Fruit fly (Drosophila melanogaster) whole organism, embryonic: ENCODE data around the gene CG31832.

Source experiments
- CG13287 ChIP-seq: fragments of 200-800 bp; sonication (Bioruptor generic); IDR thresholded peaks from 2 replicates; pipeline ENCODE4 v1.3.6; 2022; ENCODE audit warnings: missing biosample characterization, missing genetic modification characterization; ENCODE audit not compliant: partially characterized antibody
- CG13296 ChIP-seq: fragments of 200-800 bp; sonication (Bioruptor generic); optimal IDR thresholded peaks from 3 replicates; lab custom pipeline; 2018; ENCODE audit warnings: missing biosample characterization, mild to moderate bottlenecking, missing genetic modification characterization
- CG13894 ChIP-seq: fragments of 200-800 bp; sonication (Bioruptor generic); optimal IDR thresholded peaks from 3 replicates; lab custom pipeline; 2018; ENCODE audit warnings: missing biosample characterization, mild to moderate bottlenecking, missing genetic modification characterization, moderate library complexity
- CG14050 ChIP-seq: fragments of 200-800 bp; sonication (Bioruptor generic); IDR thresholded peaks from 3 replicates; pipeline ENCODE4 v1.3.6; 2022; ENCODE audit warnings: missing biosample characterization, missing genetic modification characterization
- CG15601 ChIP-seq: fragments of 200-800 bp; sonication (Bioruptor generic); optimal IDR thresholded peaks from 3 replicates; lab custom pipeline; 2019; ENCODE audit warnings: missing biosample characterization, mild to moderate bottlenecking, missing genetic modification characterization, moderate library complexity
- CG16815 ChIP-seq: fragments of 200-800 bp; sonication (Bioruptor generic); optimal IDR thresholded peaks from 3 replicates; lab custom pipeline; 2017; ENCODE audit warnings: missing biosample characterization, mild to moderate bottlenecking, missing genetic modification characterization
- CG18476 ChIP-seq: fragments of 200-800 bp; sonication (Bioruptor generic); optimal IDR thresholded peaks from 2 replicates; lab custom pipeline; 2016; ENCODE audit warnings: missing biosample characterization, mild to moderate bottlenecking, missing genetic modification characterization
- CG2116 ChIP-seq: fragments of 200-800 bp; sonication (Bioruptor generic); optimal IDR thresholded peaks from 3 replicates; lab custom pipeline; 2018; ENCODE audit warnings: missing biosample characterization, mild to moderate bottlenecking, missing genetic modification characterization
- CG31388 ChIP-seq: fragments of 200-800 bp; sonication (Bioruptor generic); optimal IDR thresholded peaks from 2 replicates; lab custom pipeline; 2016; ENCODE audit warnings: missing biosample characterization, missing genetic modification characterization
- CG6175 ChIP-seq: fragments of 200-800 bp; sonication (Bioruptor generic); IDR thresholded peaks from 3 replicates; pipeline ENCODE4 v1.3.6; 2022; ENCODE audit warnings: missing biosample characterization, missing genetic modification characterization
- CG7745 ChIP-seq: fragments of 200-800 bp; sonication (Bioruptor generic); optimal IDR thresholded peaks from 2 replicates; lab custom pipeline; 2018; ENCODE audit warnings: missing biosample characterization, mild to moderate bottlenecking, missing genetic modification characterization, moderate library complexity
- CG7963 ChIP-seq: fragments of 200-800 bp; sonication (Bioruptor generic); IDR thresholded peaks from 3 replicates; pipeline ENCODE4 v1.3.6; 2022; ENCODE audit warnings: missing biosample characterization, missing genetic modification characterization; ENCODE audit not compliant: partially characterized antibody
- CG8388 ChIP-seq: fragments of 200-800 bp; sonication (Bioruptor generic); optimal IDR thresholded peaks from 2 replicates; lab custom pipeline; 2019; ENCODE audit warnings: missing biosample characterization, mild to moderate bottlenecking, missing genetic modification characterization, moderate library complexity
- CG9817 ChIP-seq: fragments of 200-800 bp; sonication (Bioruptor generic); optimal IDR thresholded peaks from 2 replicates; lab custom pipeline; 2018; ENCODE audit warnings: missing biosample characterization, mild to moderate bottlenecking, missing genetic modification characterization, moderate library complexity
- D19A ChIP-seq: fragments of 200-800 bp; optimal IDR thresholded peaks from 3 replicates; lab custom pipeline; 2019; ENCODE audit warnings: missing biosample characterization, mild to moderate bottlenecking, missing genetic modification characterization, moderate library complexity
- Doc2 ChIP-seq: fragments of 200-800 bp; sonication (Bioruptor generic); IDR thresholded peaks from 2 replicates; pipeline ENCODE4 v1.3.6; 2022; ENCODE audit warnings: missing biosample characterization, missing genetic modification characterization
- Fer3 ChIP-seq: fragments of 200-800 bp; sonication (Bioruptor generic); optimal IDR thresholded peaks from 2 replicates; lab custom pipeline; 2018; ENCODE audit warnings: missing biosample characterization, mild to moderate bottlenecking, missing genetic modification characterization, moderate library complexity
- GATAe ChIP-seq: fragments of 200-800 bp; sonication (Bioruptor generic); conservative IDR thresholded peaks from 2 replicates; pipeline ENCODE4 v1.3.6; 2022; ENCODE audit warnings: missing biosample characterization, missing genetic modification characterization
- Hsf ChIP-seq: fragments of 200-800 bp; sonication (Bioruptor generic); optimal IDR thresholded peaks from 3 replicates; lab custom pipeline; 2016; ENCODE audit warnings: missing biosample characterization, missing genetic modification characterization
- MTF-1 ChIP-seq: fragments of 200-800 bp; sonication (Bioruptor generic); optimal IDR thresholded peaks from 2 replicates; lab custom pipeline; 2018; ENCODE audit warnings: missing biosample characterization, mild to moderate bottlenecking, missing genetic modification characterization, borderline replicate concordance
- Myb ChIP-seq: fragments of 200-800 bp; sonication (Bioruptor generic); optimal IDR thresholded peaks from 2 replicates; lab custom pipeline; 2016; ENCODE audit warnings: missing biosample characterization, missing genetic modification characterization
- NfI ChIP-seq: fragments of 200-800 bp; sonication (Bioruptor generic); optimal IDR thresholded peaks from 3 replicates; lab custom pipeline; 2018; ENCODE audit warnings: missing biosample characterization, mild to moderate bottlenecking, missing genetic modification characterization, moderate library complexity
- Optix ChIP-seq: fragments of 200-800 bp; sonication (Bioruptor generic); IDR thresholded peaks from 3 replicates; pipeline ENCODE4 v1.3.6; 2022; ENCODE audit warnings: missing biosample characterization, missing genetic modification characterization
- Poxn ChIP-seq: fragments of 200-800 bp; sonication (Bioruptor generic); IDR thresholded peaks from 2 replicates; pipeline ENCODE4 v1.3.6; 2022; ENCODE audit warnings: missing biosample characterization, missing genetic modification characterization
- Scr ChIP-seq: fragments of 200-800 bp; sonication (Bioruptor generic); IDR thresholded peaks from 2 replicates; pipeline ENCODE4 v1.3.6; 2022; ENCODE audit warnings: missing biosample characterization, missing genetic modification characterization; ENCODE audit not compliant: partially characterized antibody
- Sox100B ChIP-seq: fragments of 200-800 bp; sonication (Bioruptor generic); optimal IDR thresholded peaks from 3 replicates; lab custom pipeline; 2018; ENCODE audit warnings: missing biosample characterization, mild to moderate bottlenecking, missing genetic modification characterization
- Sox102F ChIP-seq: fragments of 200-800 bp; sonication (Bioruptor generic); optimal IDR thresholded peaks from 2 replicates; lab custom pipeline; 2018; ENCODE audit warnings: missing biosample characterization, mild to moderate bottlenecking, missing genetic modification characterization, moderate library complexity
- ato ChIP-seq: fragments of 200-800 bp; sonication (Bioruptor generic); IDR thresholded peaks from 2 replicates; pipeline ENCODE4 v1.3.6; 2022; ENCODE audit warnings: missing biosample characterization, missing genetic modification characterization; ENCODE audit not compliant: partially characterized antibody
- chinmo ChIP-seq: fragments of 200-800 bp; sonication (Bioruptor generic); IDR thresholded peaks from 4 replicates; pipeline ENCODE4 v1.3.6; 2022; ENCODE audit warnings: missing biosample characterization, missing genetic modification characterization; ENCODE audit not compliant: partially characterized antibody
- chn ChIP-seq: fragments of 200-800 bp; sonication (Bioruptor generic); optimal IDR thresholded peaks from 2 replicates; lab custom pipeline; 2016; ENCODE audit warnings: missing biosample characterization, missing genetic modification characterization
- disco-r ChIP-seq: fragments of 200-800 bp; sonication (Bioruptor generic); optimal IDR thresholded peaks from 2 replicates; lab custom pipeline; 2016; ENCODE audit warnings: missing biosample characterization, missing genetic modification characterization
- dmrt11E ChIP-seq: fragments of 200-800 bp; sonication (Bioruptor generic); optimal IDR thresholded peaks from 3 replicates; lab custom pipeline; 2018; ENCODE audit warnings: missing biosample characterization, mild to moderate bottlenecking, missing genetic modification characterization, moderate library complexity
- fd96Cb ChIP-seq: fragments of 200-800 bp; sonication (Bioruptor generic); optimal IDR thresholded peaks from 2 replicates; lab custom pipeline; 2018; ENCODE audit warnings: missing biosample characterization, mild to moderate bottlenecking, missing genetic modification characterization, moderate library complexity
- gfzf ChIP-seq: fragments of 200-800 bp; sonication (Bioruptor generic); optimal IDR thresholded peaks from 2 replicates; lab custom pipeline; 2016; ENCODE audit warnings: missing biosample characterization, mild to moderate bottlenecking, missing genetic modification characterization, moderate library complexity
- h ChIP-seq: fragments of >200 bp; optimal IDR thresholded peaks from 2 replicates; lab custom pipeline; 2017
- jumu ChIP-seq: fragments of 200-800 bp; sonication (Bioruptor generic); optimal IDR thresholded peaks from 3 replicates; lab custom pipeline; 2016; ENCODE audit warnings: missing biosample characterization, missing genetic modification characterization
- kni ChIP-seq: fragments of 200-800 bp; sonication (Bioruptor generic); optimal IDR thresholded peaks from 3 replicates; lab custom pipeline; 2017; ENCODE audit warnings: mild to moderate bottlenecking, missing biosample characterization, missing genetic modification reagents, missing genetic modification characterization
- nom ChIP-seq: fragments of 200-800 bp; sonication (Bioruptor generic); optimal IDR thresholded peaks from 2 replicates; lab custom pipeline; 2017; ENCODE audit warnings: missing biosample characterization, missing genetic modification characterization, mild to moderate bottlenecking, moderate library complexity, missing genetic modification reagents
- oc ChIP-seq: fragments of 200-800 bp; sonication (Bioruptor generic); optimal IDR thresholded peaks from 2 replicates; lab custom pipeline; 2018; ENCODE audit warnings: missing biosample characterization, mild to moderate bottlenecking, missing genetic modification characterization, moderate library complexity
- pan ChIP-seq, 4 experiments: fragments of >200 bp in 3 of 4; fragments of 200-800 bp in 1 of 4; sonication (Bioruptor generic) in 1 of 4; optimal IDR thresholded peaks in 3 of 4; IDR thresholded peaks in 1 of 4; 2 replicates each; pipeline versions ENCODE4 v1.3.6 to Lab custom; 2017 to 2022; ENCODE audit warnings: missing biosample characterization in 2 of 4, missing genetic modification characterization in 2 of 4, mixed read lengths in 1 of 4
- schlank ChIP-seq: fragments of 200-800 bp; sonication (Bioruptor generic); optimal IDR thresholded peaks from 2 replicates; lab custom pipeline; 2018; ENCODE audit warnings: missing biosample characterization, mild to moderate bottlenecking, missing genetic modification characterization
- scrt ChIP-seq: fragments of 200-800 bp; sonication (Bioruptor generic); optimal IDR thresholded peaks from 2 replicates; lab custom pipeline; 2018; ENCODE audit warnings: missing biosample characterization, mild to moderate bottlenecking, missing genetic modification characterization, moderate library complexity
- sens ChIP-seq: fragments of 200-800 bp; sonication (Bioruptor generic); peaks from one replicate; lab custom pipeline; 2016; ENCODE audit warnings: missing biosample characterization, missing genetic modification characterization
- shn ChIP-seq: fragments of 200-800 bp; sonication (Bioruptor generic); optimal IDR thresholded peaks from 3 replicates; lab custom pipeline; 2016; ENCODE audit warnings: missing biosample characterization, missing genetic modification characterization
- sr ChIP-seq: fragments of 200-800 bp; sonication (Bioruptor generic); IDR thresholded peaks from 3 replicates; pipeline ENCODE4 v1.3.6; 2022; ENCODE audit warnings: missing biosample characterization, missing genetic modification characterization
- tin ChIP-seq: fragments of 200-800 bp; sonication (Bioruptor generic); optimal IDR thresholded peaks from 3 replicates; lab custom pipeline; 2016; ENCODE audit warnings: missing biosample characterization, missing genetic modification characterization
- unpg ChIP-seq: fragments of 200-800 bp; sonication (Bioruptor generic); optimal IDR thresholded peaks from 3 replicates; lab custom pipeline; 2018; ENCODE audit warnings: missing biosample characterization, mild to moderate bottlenecking, missing genetic modification characterization, moderate library complexity

The CG31832 gene

dm6 chr2L:14995594-14996463 is 35.7 kb downstream of the CG31832 start (continued):
- TF ChIP-seq Scr (no peak), CG7963 (no peak), CG16815 (GFP tag; lab: Kevin White, UChicago) (peak; percentile 66), D19A (peak; percentile 88), h (no peak), scrt (GFP tag; lab: Kevin White, UChicago) (peak; percentile 96), kni (GFP tag; lab: Kevin White, UChicago) (peak; percentile 97), Myb (GFP tag; lab: Kevin White, UChicago) (no peak), Sox102F (peak; percentile 98), CG14050 (GFP tag; lab: Robert Waterston, UW) (peak; percentile 90), CG31388 (peak; percentile 76), CG8388 (peak; percentile 92), Poxn (GFP tag; lab: Robert Waterston, UW) (peak; percentile 16; the same call in 1 of the 2 replicates), ato (GFP tag; lab: Robert Waterston, UW) (no peak), Doc2 (no peak), Optix (GFP tag; lab: Robert Waterston, UW) (peak; percentile 84), Hsf (peak; percentile 53), tin (GFP tag; lab: Kevin White, UChicago) (peak; percentile 87), GATAe (GFP tag; lab: Robert Waterston, UW) (no peak), CG15601 (peak; percentile 91), MTF-1 (peak; percentile 77), CG9817 (tag; lab: Kevin White, UChicago) (peak; percentile 73), CG18476 (GFP tag; lab: Kevin White, UChicago) (peak; percentile 78), disco-r (GFP tag; lab: Kevin White, UChicago) (no peak), nom (peak; percentile 87), NfI (peak; percentile 73), CG13296 (GFP tag; lab: Kevin White, UChicago) (peak; percentile 82), CG13894 (peak; percentile 39), schlank (tag; lab: Kevin White, UChicago) (peak; percentile 31), fd96Cb (tag; lab: Kevin White, UChicago) (peak; percentile 95), chn (GFP tag; lab: Kevin White, UChicago) (peak; percentile 63), sens (GFP tag; lab: Kevin White, UChicago) (peak; percentile 85), chinmo (peak; percentile 86; the same call in 1 of the 4 replicates), CG6175 (GFP tag; lab: Robert Waterston, UW) (peak; percentile 78), shn (GFP tag; lab: Kevin White, UChicago) (peak; percentile 27), CG13287 (GFP tag; lab: Robert Waterston, UW) (peak; percentile 26; the same call in 1 of the 2 replicates), sr (peak; percentile 48; the same call in 1 of the 3 replicates), oc (tag; lab: Kevin White, UChicago) (peak; percentile 92), Fer3 (tag; lab: Kevin White, UChicago) (peak; percentile 89), Sox100B (GFP tag; lab: Kevin White, UChicago) (peak; percentile 95), jumu (GFP tag; lab: Kevin White, UChicago) (no peak), unpg (GFP tag; lab: Kevin White, UChicago) (peak; percentile 96), gfzf (GFP tag; lab: Kevin White, UChicago) (no peak), CG2116 (GFP tag; lab: Kevin White, UChicago) (peak; percentile 43), CG7745 (tag; lab: Kevin White, UChicago) (peak; percentile 76), pan (optimal IDR thresholded peaks at IDR 0.05; lab: Kevin White, UChicago) (no peak), pan (GFP tag; optimal IDR thresholded peaks at IDR 0.05 in 1 of 2, IDR thresholded peaks at IDR 0.05 in 1 of 2) (peak in 1 of 2 experiments; percentile 94), dmrt11E (peak; percentile 90)
